Worm (Caenorhabditis elegans) whole organism, L3 larva: ENCODE measurements around the gene F02A9.7.

ENCODE experiments used
- ceh-16 ChIP-seq: sonication (generic microtip); optimal IDR thresholded peaks from 2 replicates; lab custom pipeline; 2017; ENCODE audit warnings: missing biosample characterization, missing genetic modification characterization
- ceh-9 ChIP-seq: sonication (generic microtip); optimal IDR thresholded peaks from 2 replicates; lab custom pipeline; 2018; ENCODE audit warnings: missing biosample characterization, missing genetic modification characterization
- egl-27 ChIP-seq: sonication (generic microtip); optimal IDR thresholded peaks from 4 replicates; lab custom pipeline; 2017; ENCODE audit warnings: missing biosample characterization, missing genetic modification reagents, missing genetic modification characterization
- elt-2 ChIP-seq: sonication (generic microtip); optimal IDR thresholded peaks from 2 replicates; lab custom pipeline; 2016; ENCODE audit warnings: missing genetic modification reagents, mild to moderate bottlenecking, missing genetic modification characterization, missing compliant biosample characterization
- lin-39 ChIP-seq: fragments of 150-350 bp; optimal IDR thresholded peaks from 2 replicates; lab custom pipeline; 2018; ENCODE audit warnings: missing biosample characterization, missing genetic modification reagents, missing genetic modification characterization
- nhr-12 ChIP-seq: fragments of 150-350 bp; optimal IDR thresholded peaks from 2 replicates; lab custom pipeline; 2014; ENCODE audit warnings: missing biosample characterization, missing genetic modification characterization
- nhr-237 ChIP-seq: fragments of 150-350 bp; optimal IDR thresholded peaks from 2 replicates; lab custom pipeline; 2014; ENCODE audit warnings: missing biosample characterization, missing genetic modification characterization
- nhr-28 ChIP-seq: fragments of 150-350 bp; optimal IDR thresholded peaks from 2 replicates; lab custom pipeline; 2014; ENCODE audit warnings: missing biosample characterization, missing genetic modification characterization
- nhr-77 ChIP-seq: fragments of 150-350 bp; optimal IDR thresholded peaks from 2 replicates; lab custom pipeline; 2014; ENCODE audit warnings: missing biosample characterization, missing genetic modification characterization
- pqm-1 ChIP-seq: fragments of 150-350 bp; optimal IDR thresholded peaks from 2 replicates; lab custom pipeline; 2017; ENCODE audit warnings: missing biosample characterization, missing genetic modification characterization, inconsistent platforms
- snpc-4 ChIP-seq: fragments of 150-350 bp; optimal IDR thresholded peaks from 2 replicates; lab custom pipeline; 2014; ENCODE audit warnings: missing biosample characterization, missing genetic modification characterization
- tbx-2 ChIP-seq: sonication (generic microtip); optimal IDR thresholded peaks from 2 replicates; lab custom pipeline; 2016; ENCODE audit warnings: mild to moderate bottlenecking, missing genetic modification characterization, missing compliant biosample characterization
- ztf-4 ChIP-seq: fragments of 150-350 bp; optimal IDR thresholded peaks from 2 replicates; lab custom pipeline; 2014; ENCODE audit warnings: missing biosample characterization, missing genetic modification characterization

ce11 chrIII:9072704-9073103 lies 2.7 kb downstream of the F02A9.7 start:
- TF ChIP-seq pqm-1 (tag; lab: Kevin White, UChicago) = no peak
- no peak for TF ChIP-seq tbx-2 (tag; lab: Kevin White, UChicago)
- no peak for TF ChIP-seq ztf-4 (tag; lab: Kevin White, UChicago)
- no peak for TF ChIP-seq ceh-16 (tag; lab: Kevin White, UChicago)
- no peak for TF ChIP-seq egl-27 (tag; lab: Kevin White, UChicago)
- TF ChIP-seq snpc-4 (tag; lab: Kevin White, UChicago) = no peak
- no peak for TF ChIP-seq lin-39 (tag; lab: Kevin White, UChicago)
- TF ChIP-seq nhr-237 (tag; lab: Kevin White, UChicago) = no peak
- TF ChIP-seq nhr-28 (tag; lab: Kevin White, UChicago) = no peak
- TF ChIP-seq nhr-77 (tag; lab: Kevin White, UChicago) = no peak
- TF ChIP-seq nhr-12 (tag; lab: Kevin White, UChicago) = no peak
- no peak for TF ChIP-seq ceh-9 (tag; lab: Kevin White, UChicago)
- no peak for TF ChIP-seq elt-2 (tag; lab: Kevin White, UChicago)
